Worm (Caenorhabditis elegans): Measurements from ENCODE around the gene Y11D7A.3.

DNA sequence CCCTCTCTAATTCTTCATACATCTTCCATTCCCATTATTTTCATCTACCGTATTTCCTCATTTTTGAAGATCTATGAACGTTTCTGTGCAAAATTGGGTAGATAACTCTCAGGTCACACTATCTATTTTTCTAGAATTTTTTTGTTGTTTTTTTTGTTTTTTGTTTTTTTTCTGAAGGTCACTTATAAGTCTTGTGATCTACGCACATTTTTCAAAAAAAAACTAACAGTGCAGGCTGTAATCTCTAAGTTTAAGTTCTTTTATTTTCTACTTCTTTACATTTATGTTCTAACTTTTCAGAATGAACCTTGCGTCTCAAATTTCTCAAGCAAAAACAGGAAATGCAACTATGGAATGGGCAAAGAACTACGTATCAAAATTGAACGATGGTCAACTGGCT is 36.9 kb downstream of the Y11D7A.3 start, which contains the start of gene flh-3:
- no peak for TF ChIP-seq tab-1 (GFP tag; IDR thresholded peaks at IDR 0.05)
- no peak for TF ChIP-seq flt-1 (GFP tag; IDR thresholded peaks at IDR 0.05)
- no peak for TF ChIP-seq klf-2 (GFP tag; conservative IDR thresholded peaks at IDR 0.05)
- no peak for TF ChIP-seq ref-1 (GFP tag; conservative IDR thresholded peaks at IDR 0.05)
- no peak for TF ChIP-seq T22C8.4 (GFP tag; IDR thresholded peaks at IDR 0.05)

All from whole organism, midembryonic.